Worm (Caenorhabditis elegans) whole organism, L4/young adult: ENCODE results near the gene srp-7.

ENCODE experiments used
- W03F9.2 ChIP-seq: fragments of 150-350 bp; optimal IDR thresholded peaks from 2 replicates; lab custom pipeline; 2014; ENCODE audit warnings: missing biosample characterization, missing genetic modification characterization
- dao-5 ChIP-seq: sonication (generic microtip); optimal IDR thresholded peaks from 2 replicates; lab custom pipeline; 2016; ENCODE audit warnings: missing genotype, missing genetic modification characterization, moderate library complexity, missing compliant biosample characterization
- him-1 ChIP-seq: sonication (generic microtip); optimal IDR thresholded peaks from 2 replicates; lab custom pipeline; 2016; ENCODE audit warnings: missing genotype, missing genetic modification reagents, missing genetic modification characterization, missing compliant biosample characterization

- TF ChIP-seq him-1 (tag; lab: Kevin White, UChicago) (no peak), W03F9.2 (no peak), dao-5 (tag; lab: Kevin White, UChicago) (no peak)
These were observed 38.8 kb downstream of the srp-7 start, which contains the start of gene K07C11.8 for ce11 chrV:8217661-8218265.
